Worm (Caenorhabditis elegans): ENCODE results near the gene F27D9.7.

ce11 chrX:7712887-7713286 is 42.3 kb upstream of the F27D9.7 start:
- TF ChIP-seq egl-27 (tag; optimal IDR thresholded peaks at IDR 0.05) (no peak), nhr-25 (tag; optimal IDR thresholded peaks at IDR 0.05) (no peak), dmd-4 (tag; optimal IDR thresholded peaks at IDR 0.05) (no peak), ama-1 (optimal IDR thresholded peaks at IDR 0.05) (no peak), ztf-11 (tag; optimal IDR thresholded peaks at IDR 0.05) (no peak)

All from whole organism, L2 larva.